Worm (Caenorhabditis elegans): ENCODE data around the gene E02H1.6.

DNA sequence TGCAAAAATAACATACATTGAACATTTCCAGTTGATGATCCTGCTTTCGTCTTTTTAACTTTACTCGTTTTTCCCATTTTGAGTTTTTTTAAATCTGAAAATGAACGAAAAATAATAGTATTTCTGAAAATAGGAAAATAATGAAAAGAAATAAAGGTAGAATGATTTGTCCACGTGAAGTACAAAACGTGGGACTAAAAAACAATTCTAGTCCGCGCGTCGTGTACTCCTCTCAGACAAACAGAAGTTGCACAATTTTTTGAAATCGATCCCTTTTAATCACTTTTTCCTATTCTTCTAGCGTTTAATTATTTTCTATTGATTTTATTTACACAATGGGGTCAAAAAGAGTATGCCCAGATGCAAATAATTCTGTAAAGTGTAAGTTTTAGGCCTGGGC is 5.4 kb upstream of the E02H1.6 start, which contains the start of the genes E02H1.1 and tag-124:
- TF ChIP-seq ama-1 (optimal IDR thresholded peaks at IDR 0.05): no peak
- TF ChIP-seq hmg-4 (GFP tag; optimal IDR thresholded peaks at IDR 0.05): no peak
- TF ChIP-seq ceh-13 (GFP tag; optimal IDR thresholded peaks at IDR 0.05): no peak
- TF ChIP-seq tbx-37 (GFP tag; conservative IDR thresholded peaks at IDR 0.05): peak; percentile 78
- TF ChIP-seq sea-1 (GFP tag; conservative IDR thresholded peaks at IDR 0.05): no peak
- TF ChIP-seq tbx-11 (GFP tag; IDR thresholded peaks at IDR 0.05): no peak
- TF ChIP-seq flt-1 (GFP tag; IDR thresholded peaks at IDR 0.05): no peak
- no peak for TF ChIP-seq B0310.2 (tag; optimal IDR thresholded peaks at IDR 0.05)
- no peak for TF ChIP-seq tra-4 (tag; optimal IDR thresholded peaks at IDR 0.05)
- no peak for TF ChIP-seq scrt-1 (GFP tag; IDR thresholded peaks at IDR 0.05)
